Fruit fly (Drosophila melanogaster) whole organism, embryonic: Measurements from ENCODE around the gene Dsp1.

ENCODE experiments used
- Atf-2 ChIP-seq: fragments of 200-800 bp; sonication (Bioruptor generic); optimal IDR thresholded peaks from 2 replicates; lab custom pipeline; 2016; ENCODE audit warnings: missing biosample characterization, missing genetic modification characterization
- Atf3 ChIP-seq: fragments of 200-800 bp; sonication (Bioruptor generic); optimal IDR thresholded peaks from 3 replicates; lab custom pipeline; 2016; ENCODE audit warnings: missing biosample characterization, missing genetic modification characterization
- B-H2 ChIP-seq: fragments of 200-800 bp; sonication (Bioruptor generic); optimal IDR thresholded peaks from 2 replicates; lab custom pipeline; 2018; ENCODE audit warnings: missing biosample characterization, mild to moderate bottlenecking, missing genetic modification characterization
- CG10565 ChIP-seq: fragments of 200-800 bp; sonication (Bioruptor generic); optimal IDR thresholded peaks from 3 replicates; lab custom pipeline; 2016; ENCODE audit warnings: missing biosample characterization, mild to moderate bottlenecking, missing genetic modification characterization
- CG11093 ChIP-seq: fragments of 200-800 bp; sonication (Bioruptor generic); IDR thresholded peaks from 3 replicates; pipeline ENCODE4 v1.3.6; 2022; ENCODE audit warnings: missing biosample characterization, missing genetic modification characterization
- CG13287 ChIP-seq: fragments of 200-800 bp; sonication (Bioruptor generic); IDR thresholded peaks from 2 replicates; pipeline ENCODE4 v1.3.6; 2022; ENCODE audit warnings: missing biosample characterization, missing genetic modification characterization; ENCODE audit not compliant: partially characterized antibody
- CG14860 ChIP-seq: fragments of 200-800 bp; sonication (Bioruptor generic); IDR thresholded peaks from 3 replicates; pipeline ENCODE4 v1.3.6; 2022; ENCODE audit warnings: missing biosample characterization, missing genetic modification characterization; ENCODE audit not compliant: partially characterized antibody
- CG15269 ChIP-seq: fragments of 200-800 bp; sonication (Bioruptor generic); optimal IDR thresholded peaks from 2 replicates; lab custom pipeline; 2018; ENCODE audit warnings: missing biosample characterization, mild to moderate bottlenecking, missing genetic modification characterization, moderate library complexity
- CG16815 ChIP-seq: fragments of 200-800 bp; sonication (Bioruptor generic); optimal IDR thresholded peaks from 3 replicates; lab custom pipeline; 2017; ENCODE audit warnings: missing biosample characterization, mild to moderate bottlenecking, missing genetic modification characterization
- CG17186 ChIP-seq: fragments of 200-800 bp; sonication (Bioruptor generic); optimal IDR thresholded peaks from 3 replicates; lab custom pipeline; 2017; ENCODE audit warnings: missing biosample characterization, missing genetic modification reagents, missing genetic modification characterization
- CG18476 ChIP-seq: fragments of 200-800 bp; sonication (Bioruptor generic); optimal IDR thresholded peaks from 2 replicates; lab custom pipeline; 2016; ENCODE audit warnings: missing biosample characterization, mild to moderate bottlenecking, missing genetic modification characterization
- CG2116 ChIP-seq: fragments of 200-800 bp; sonication (Bioruptor generic); optimal IDR thresholded peaks from 3 replicates; lab custom pipeline; 2018; ENCODE audit warnings: missing biosample characterization, mild to moderate bottlenecking, missing genetic modification characterization
- CG2129 ChIP-seq: fragments of 200-800 bp; sonication (Bioruptor generic); IDR thresholded peaks from 2 replicates; pipeline ENCODE4 v1.3.6; 2022; ENCODE audit warnings: missing biosample characterization, missing genetic modification characterization; ENCODE audit not compliant: partially characterized antibody
- CG2678 ChIP-seq: fragments of 200-800 bp; sonication (Bioruptor generic); optimal IDR thresholded peaks from 3 replicates; lab custom pipeline; 2019; ENCODE audit warnings: missing biosample characterization, mild to moderate bottlenecking, missing genetic modification characterization, moderate library complexity
- CG30020 ChIP-seq: fragments of 200-800 bp; optimal IDR thresholded peaks from 2 replicates; lab custom pipeline; 2019; ENCODE audit warnings: missing biosample characterization, mild to moderate bottlenecking, missing genetic modification characterization, moderate library complexity
- CG34422 ChIP-seq: fragments of 200-800 bp; sonication (Bioruptor generic); IDR thresholded peaks from 3 replicates; pipeline ENCODE4 v1.3.6; 2022; ENCODE audit warnings: missing biosample characterization, missing genetic modification characterization
- CG3838 ChIP-seq: fragments of 200-800 bp; sonication (Bioruptor generic); optimal IDR thresholded peaks from 3 replicates; lab custom pipeline; 2016; ENCODE audit warnings: missing biosample characterization, missing genetic modification characterization
- CG4282 ChIP-seq: fragments of 200-800 bp; sonication (Bioruptor generic); optimal IDR thresholded peaks from 2 replicates; lab custom pipeline; 2016; ENCODE audit warnings: missing biosample characterization, missing genetic modification characterization
- CG4617 ChIP-seq: fragments of 200-800 bp; sonication (Bioruptor generic); optimal IDR thresholded peaks from 3 replicates; lab custom pipeline; 2016; ENCODE audit warnings: missing biosample characterization, missing genetic modification characterization, borderline replicate concordance
- CG4730 ChIP-seq: fragments of 200-800 bp; sonication (Bioruptor generic); IDR thresholded peaks from 2 replicates; pipeline ENCODE4 v1.3.6; 2022; ENCODE audit warnings: missing biosample characterization, missing genetic modification characterization
- CG7745 ChIP-seq: fragments of 200-800 bp; sonication (Bioruptor generic); optimal IDR thresholded peaks from 2 replicates; lab custom pipeline; 2018; ENCODE audit warnings: missing biosample characterization, mild to moderate bottlenecking, missing genetic modification characterization, moderate library complexity
- CG8478 ChIP-seq: fragments of >200 bp; optimal IDR thresholded peaks from 2 replicates; lab custom pipeline; 2018
- CG9437 ChIP-seq: fragments of 200-800 bp; sonication (Bioruptor generic); optimal IDR thresholded peaks from 2 replicates; lab custom pipeline; 2018; ENCODE audit warnings: missing biosample characterization, mild to moderate bottlenecking, missing genetic modification characterization
- Dp ChIP-seq: fragments of 200-800 bp; sonication (Bioruptor generic); optimal IDR thresholded peaks from 2 replicates; lab custom pipeline; 2018; ENCODE audit warnings: missing biosample characterization, mild to moderate bottlenecking, missing genetic modification characterization, moderate library complexity
- Eip74EF ChIP-seq, 2 experiments: fragments of 200-800 bp in 1 of 2; fragments of >200 bp in 1 of 2; sonication (Bioruptor generic) in 1 of 2; optimal IDR thresholded peaks; 2 replicates each; lab custom pipeline; 2017 to 2019; ENCODE audit warnings: missing biosample characterization in 2 of 2, missing genetic modification characterization in 2 of 2, mild to moderate bottlenecking in 1 of 2, moderate library complexity in 1 of 2
- HLH4C ChIP-seq: fragments of 200-800 bp; sonication (Bioruptor generic); IDR thresholded peaks from 3 replicates; pipeline ENCODE4 v1.3.6; 2022; ENCODE audit warnings: missing biosample characterization, missing genetic modification characterization; ENCODE audit not compliant: partially characterized antibody
- MESR4 ChIP-seq: fragments of 200-800 bp; sonication (Bioruptor generic); optimal IDR thresholded peaks from 2 replicates; lab custom pipeline; 2018; ENCODE audit warnings: missing biosample characterization, mild to moderate bottlenecking, missing genetic modification characterization, moderate library complexity
- Med ChIP-seq: fragments of 200-800 bp; sonication (Bioruptor generic); peaks from one replicate; lab custom pipeline; 2016; ENCODE audit warnings: missing biosample characterization, missing genetic modification characterization, mild to moderate bottlenecking, inconsistent platforms, moderate library complexity
- NC2α ChIP-seq: fragments of 200-800 bp; sonication (Bioruptor generic); optimal IDR thresholded peaks from 2 replicates; lab custom pipeline; 2016; ENCODE audit warnings: missing biosample characterization, missing genetic modification characterization
- Pdp1 ChIP-seq, 2 experiments: fragments of 200-800 bp; sonication (Bioruptor generic); optimal IDR thresholded peaks; 3 replicates each; lab custom pipeline; 2016; ENCODE audit warnings: missing biosample characterization in 2 of 2, missing genetic modification characterization in 2 of 2, mild to moderate bottlenecking in 1 of 2, moderate library complexity in 1 of 2
- Sry-δ ChIP-seq: fragments of 200-800 bp; sonication (Bioruptor generic); optimal IDR thresholded peaks from 2 replicates; lab custom pipeline; 2016; ENCODE audit warnings: missing biosample characterization, missing genetic modification characterization
- TFAM ChIP-seq: fragments of 200-800 bp; sonication (Bioruptor generic); optimal IDR thresholded peaks from 2 replicates; lab custom pipeline; 2017; ENCODE audit warnings: missing biosample characterization, missing genetic modification characterization, inconsistent platforms
- Usf ChIP-seq: fragments of 200-800 bp; sonication (Bioruptor generic); optimal IDR thresholded peaks from 2 replicates; lab custom pipeline; 2017; ENCODE audit warnings: missing genotype, missing biosample characterization, missing genetic modification characterization
- YL-1 ChIP-seq: fragments of 200-800 bp; sonication (Bioruptor generic); optimal IDR thresholded peaks from 3 replicates; lab custom pipeline; 2017; ENCODE audit warnings: missing biosample characterization, mild to moderate bottlenecking, missing genetic modification characterization
- al ChIP-seq: fragments of 200-800 bp; sonication (Bioruptor generic); IDR thresholded peaks from 2 replicates; pipeline ENCODE4 v1.3.6; 2022; ENCODE audit warnings: missing biosample characterization, missing genetic modification characterization
- amos ChIP-seq: fragments of 200-800 bp; sonication (Bioruptor generic); IDR thresholded peaks from 2 replicates; pipeline ENCODE4 v1.3.6; 2022; ENCODE audit warnings: missing biosample characterization, missing genetic modification characterization; ENCODE audit not compliant: partially characterized antibody
- bowl ChIP-seq: fragments of 200-800 bp; sonication (Bioruptor generic); IDR thresholded peaks from 2 replicates; pipeline ENCODE4 v1.3.6; 2022; ENCODE audit warnings: missing biosample characterization, missing genetic modification characterization
- btn ChIP-seq: fragments of 200-800 bp; sonication (Bioruptor generic); optimal IDR thresholded peaks from 2 replicates; lab custom pipeline; 2016; ENCODE audit warnings: missing biosample characterization, missing genetic modification characterization
- cato ChIP-seq: fragments of 200-800 bp; sonication (Bioruptor generic); optimal IDR thresholded peaks from 2 replicates; lab custom pipeline; 2016; ENCODE audit warnings: missing biosample characterization, missing genetic modification characterization, borderline replicate concordance
- disco-r ChIP-seq: fragments of 200-800 bp; sonication (Bioruptor generic); optimal IDR thresholded peaks from 2 replicates; lab custom pipeline; 2016; ENCODE audit warnings: missing biosample characterization, missing genetic modification characterization
- dmrt99B ChIP-seq: fragments of 200-800 bp; sonication (Bioruptor generic); optimal IDR thresholded peaks from 2 replicates; lab custom pipeline; 2018; ENCODE audit warnings: missing biosample characterization, mild to moderate bottlenecking, missing genetic modification characterization, moderate library complexity
- ems ChIP-seq: fragments of 200-800 bp; sonication (Bioruptor generic); optimal IDR thresholded peaks from 3 replicates; lab custom pipeline; 2016; ENCODE audit warnings: missing biosample characterization, missing genetic modification characterization
- gsb-n ChIP-seq: fragments of 200-800 bp; sonication (Bioruptor generic); optimal IDR thresholded peaks from 3 replicates; lab custom pipeline; 2018; ENCODE audit warnings: missing biosample characterization, mild to moderate bottlenecking, missing genetic modification characterization
- hbn ChIP-seq: fragments of 200-800 bp; sonication (Bioruptor generic); IDR thresholded peaks from 2 replicates; pipeline ENCODE4 v1.3.6; 2022; ENCODE audit warnings: missing biosample characterization, missing genetic modification characterization; ENCODE audit not compliant: partially characterized antibody
- jumu ChIP-seq: fragments of 200-800 bp; sonication (Bioruptor generic); optimal IDR thresholded peaks from 3 replicates; lab custom pipeline; 2016; ENCODE audit warnings: missing biosample characterization, missing genetic modification characterization
- lov ChIP-seq, 2 experiments: fragments of 200-800 bp in 1 of 2; fragments of >200 bp in 1 of 2; sonication (Bioruptor generic) in 1 of 2; IDR thresholded peaks in 1 of 2; optimal IDR thresholded peaks in 1 of 2; 2 replicates in 1 of 2; 3 replicates in 1 of 2; pipeline versions ENCODE4 v1.3.6 to Lab custom; 2017 to 2022; ENCODE audit warnings: missing biosample characterization in 1 of 2, missing genetic modification characterization in 1 of 2
- mld ChIP-seq: fragments of 200-800 bp; sonication (Bioruptor generic); IDR thresholded peaks from 3 replicates; pipeline ENCODE4 v1.3.6; 2022; ENCODE audit warnings: missing biosample characterization, missing genetic modification characterization; ENCODE audit not compliant: partially characterized antibody
- zf30C ChIP-seq: fragments of 200-800 bp; sonication (Bioruptor generic); optimal IDR thresholded peaks from 3 replicates; lab custom pipeline; 2018; ENCODE audit warnings: missing biosample characterization, mild to moderate bottlenecking, missing genetic modification characterization

Dsp1 gene

DNA sequence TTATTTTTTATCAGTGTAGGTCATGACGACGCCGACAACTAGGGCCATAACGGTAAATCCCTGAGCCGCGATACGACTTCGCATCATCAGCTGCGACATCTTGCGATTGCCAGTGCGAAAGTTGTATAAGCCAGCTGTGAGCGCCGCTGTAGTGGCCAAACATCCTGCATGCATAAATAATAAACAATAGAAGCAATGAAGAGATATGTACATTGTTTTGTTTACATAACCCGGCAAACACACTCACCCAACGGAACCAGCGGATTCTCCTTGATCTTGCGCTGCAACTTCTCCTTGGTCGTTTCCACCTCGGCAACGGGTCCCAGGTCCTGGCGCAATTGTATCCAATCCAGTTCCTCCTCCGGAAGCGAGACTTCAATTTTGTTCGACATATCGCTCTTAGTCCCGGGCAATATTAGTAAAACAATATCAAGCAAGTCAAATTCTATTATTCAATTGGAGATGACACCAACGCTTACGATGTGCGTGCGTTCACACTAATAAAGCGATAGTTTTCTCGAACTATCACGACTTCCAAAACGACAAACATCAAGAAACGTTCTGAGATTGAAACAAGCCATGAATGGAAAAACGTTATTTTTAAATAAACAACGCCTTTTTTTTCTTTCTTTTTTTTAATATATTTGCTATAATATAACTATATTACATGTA is 1.7 kb upstream of the Dsp1 start (continued):
- TF ChIP-seq CG30020, result peak; percentile 92
- no peak for TF ChIP-seq CG15269 (tag; lab: Kevin White, UChicago)
- TF ChIP-seq btn (GFP tag; lab: Kevin White, UChicago), result no peak
- peak; percentile 51 for TF ChIP-seq CG14860 (GFP tag; lab: Robert Waterston, UW)
- no peak for TF ChIP-seq CG11093 (GFP tag; lab: Robert Waterston, UW)
- TF ChIP-seq Eip74EF (GFP tag; optimal IDR thresholded peaks at IDR 0.05; lab: Kevin White, UChicago), result no peak
- TF ChIP-seq CG18476 (GFP tag; lab: Kevin White, UChicago), result no peak
- no peak for TF ChIP-seq CG10565 (GFP tag; lab: Kevin White, UChicago)
- TF ChIP-seq CG4282 (GFP tag; lab: Kevin White, UChicago), result no peak
- peak; percentile 63 for TF ChIP-seq MESR4
- peak; percentile 84 for TF ChIP-seq CG13287
- peak; percentile 9 for TF ChIP-seq YL-1 (GFP tag; lab: Kevin White, UChicago)
- no peak for TF ChIP-seq CG8478 (lab: Kevin White, UChicago)
- TF ChIP-seq Sry-δ (GFP tag; lab: Kevin White, UChicago), result peak; percentile 89
- peak; percentile 91 for TF ChIP-seq amos
- peak; percentile 14 for TF ChIP-seq CG4617 (GFP tag; lab: Kevin White, UChicago)
- TF ChIP-seq CG2129 (GFP tag; lab: Robert Waterston, UW), result peak; percentile 71
- TF ChIP-seq ems (GFP tag; lab: Kevin White, UChicago), result no peak
- TF ChIP-seq disco-r (GFP tag; lab: Kevin White, UChicago), result no peak
- TF ChIP-seq CG7745 (tag; lab: Kevin White, UChicago), result no peak
- TF ChIP-seq Atf-2 (GFP tag; lab: Kevin White, UChicago), result no peak
- no peak for TF ChIP-seq CG3838 (GFP tag; lab: Kevin White, UChicago)
- 0 out of 3 replicates have a peak, but pooled peaks have one; percentile 36 for TF ChIP-seq CG34422 (GFP tag; lab: Robert Waterston, UW)
- no peak for TF ChIP-seq Atf3 (GFP tag; lab: Kevin White, UChicago)
- no peak for TF ChIP-seq CG9437 (GFP tag; lab: Kevin White, UChicago)
- peak; percentile 24 for TF ChIP-seq B-H2
- TF ChIP-seq Usf (GFP tag; lab: Kevin White, UChicago), result no peak
- no peak for TF ChIP-seq CG2678 (tag; lab: Kevin White, UChicago)
- TF ChIP-seq Pdp1 (GFP tag; optimal IDR thresholded peaks at IDR 0.05; lab: Kevin White, UChicago), result peak in 1 of 2 experiments; percentile 88
- no peak for TF ChIP-seq al (GFP tag; lab: Robert Waterston, UW)
- no peak for TF ChIP-seq CG17186 (GFP tag; lab: Kevin White, UChicago)
- TF ChIP-seq gsb-n (tag; lab: Kevin White, UChicago), result no peak
- peak; percentile 60; the same call in 1 of the 3 replicates for TF ChIP-seq mld
- no peak for TF ChIP-seq TFAM (GFP tag; lab: Kevin White, UChicago)
- TF ChIP-seq NC2α (GFP tag; lab: Kevin White, UChicago), result no peak
- TF ChIP-seq zf30C (GFP tag; lab: Kevin White, UChicago), result peak; percentile 60
- no peak for TF ChIP-seq CG4730 (GFP tag; lab: Robert Waterston, UW)
- TF ChIP-seq dmrt99B (tag; lab: Kevin White, UChicago), result no peak
- peak; percentile 72 for TF ChIP-seq hbn (GFP tag; lab: Robert Waterston, UW)
- no peak for TF ChIP-seq bowl
- peak; percentile 53 for TF ChIP-seq CG2116 (GFP tag; lab: Kevin White, UChicago)
- peak; percentile 24 for TF ChIP-seq Dp (GFP tag; lab: Kevin White, UChicago)
- TF ChIP-seq jumu (GFP tag; lab: Kevin White, UChicago), result no peak
- TF ChIP-seq HLH4C (GFP tag; lab: Robert Waterston, UW), result peak; percentile 68
- TF ChIP-seq CG16815 (GFP tag; lab: Kevin White, UChicago), result no peak
- no peak for TF ChIP-seq lov (optimal IDR thresholded peaks at IDR 0.05; lab: Kevin White, UChicago)
- TF ChIP-seq lov (GFP tag; IDR thresholded peaks at IDR 0.05; lab: Robert Waterston, UW), result no peak
- TF ChIP-seq Med (GFP tag; lab: Kevin White, UChicago), result peak; percentile 60
- no peak for TF ChIP-seq cato
